Worm (Caenorhabditis elegans): ENCODE results near the gene F22D3.4.

Gene F22D3.4

DNA sequence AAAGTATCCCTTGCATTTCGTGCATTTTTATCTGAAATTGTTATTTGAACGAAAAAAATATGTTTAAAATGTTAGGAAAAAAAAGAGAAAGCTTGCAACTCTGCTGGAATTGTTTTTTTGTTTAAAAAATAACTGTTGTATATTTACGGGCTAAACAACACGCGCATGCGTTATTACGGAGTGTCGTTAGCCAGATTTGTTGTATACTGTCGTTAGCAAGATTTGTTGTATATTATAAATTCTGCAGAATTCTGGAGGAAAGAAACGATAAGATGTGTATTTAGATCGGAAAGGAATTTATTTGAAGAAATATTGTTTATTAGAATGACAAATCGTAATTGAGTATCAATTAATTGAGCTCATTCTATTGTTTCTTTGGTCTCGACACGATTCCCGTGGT, 40.2 kb upstream of the F22D3.4 start, which contains the start of gene eif-2Bgamma:
eif-2Bgamma (minus strand) TSS at position 31 of the 400 bp plus-strand sequence.
- TF ChIP-seq tra-4 (tag; optimal IDR thresholded peaks at IDR 0.05) (no peak), hmg-4 (GFP tag; optimal IDR thresholded peaks at IDR 0.05) (no peak), aly-1 (tag; optimal IDR thresholded peaks at IDR 0.05) (no peak)

DNA sequence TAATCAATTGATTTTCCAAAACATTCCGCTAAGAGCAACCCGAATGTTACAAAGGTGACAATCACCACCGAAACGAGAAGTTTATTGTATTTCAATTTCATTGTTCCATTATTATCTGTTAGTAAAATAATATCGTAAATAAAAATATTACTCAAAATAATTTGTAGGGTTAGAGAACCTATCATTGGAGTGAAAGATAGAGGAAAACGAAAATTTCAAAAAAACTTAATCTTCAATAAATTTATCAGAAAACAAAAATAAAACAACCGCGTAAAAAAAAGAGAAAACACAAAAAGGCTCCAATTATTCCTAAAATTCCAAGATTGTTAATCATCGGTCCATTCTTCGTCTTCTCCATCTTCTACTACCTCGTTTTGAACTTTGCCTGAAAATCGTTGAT, 38.2 kb upstream of the F22D3.4 start, which contains the start of gene tra-2:
tra-2 (minus strand) TSS at position 101 of the 400 bp plus-strand sequence.
- TF ChIP-seq ama-1 (optimal IDR thresholded peaks at IDR 0.05) (no peak), tra-4 (tag; optimal IDR thresholded peaks at IDR 0.05) (no peak), tbx-37 (GFP tag; conservative IDR thresholded peaks at IDR 0.05) (no peak), ets-7 (tag; optimal IDR thresholded peaks at IDR 0.05) (no peak), F13C5.2 (tag; optimal IDR thresholded peaks at IDR 0.05) (no peak), aly-1 (tag; optimal IDR thresholded peaks at IDR 0.05) (no peak), scrt-1 (GFP tag; IDR thresholded peaks at IDR 0.05) (no peak), pes-1 (GFP tag; IDR thresholded peaks at IDR 0.05) (no peak), ceh-13 (GFP tag; optimal IDR thresholded peaks at IDR 0.05) (no peak), hnd-1 (tag; optimal IDR thresholded peaks at IDR 0.05) (no peak), ceh-36 (tag; optimal IDR thresholded peaks at IDR 0.05) (no peak)

DNA sequence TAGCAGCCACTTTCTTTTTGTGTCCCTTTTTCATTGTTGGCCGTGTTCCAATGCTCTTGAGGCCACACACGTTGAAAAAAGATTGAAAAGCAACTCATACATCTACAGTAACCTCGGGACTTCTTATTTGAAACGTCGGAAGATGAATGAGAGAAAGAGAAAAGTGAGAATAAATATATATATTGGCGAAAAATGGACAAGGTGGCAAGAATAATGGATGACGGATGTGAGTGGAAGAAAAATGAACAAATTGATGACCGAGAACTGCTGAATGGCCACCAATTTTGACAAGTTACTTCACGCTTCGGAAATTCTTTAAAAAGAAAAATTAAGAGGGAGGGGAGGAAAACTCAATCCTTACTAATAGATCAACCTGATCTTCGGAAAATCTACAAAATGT, 30.7 kb upstream of the F22D3.4 start:
- TF ChIP-seq hnd-1 (tag; optimal IDR thresholded peaks at IDR 0.05) (no peak), tbx-37 (GFP tag; conservative IDR thresholded peaks at IDR 0.05) (no peak), tra-4 (tag; optimal IDR thresholded peaks at IDR 0.05) (no peak), ceh-13 (GFP tag; optimal IDR thresholded peaks at IDR 0.05) (no peak), sea-1 (GFP tag; conservative IDR thresholded peaks at IDR 0.05) (no peak), B0310.2 (tag; optimal IDR thresholded peaks at IDR 0.05) (no peak), tbx-11 (GFP tag; IDR thresholded peaks at IDR 0.05) (no peak), scrt-1 (GFP tag; IDR thresholded peaks at IDR 0.05) (no peak), F13C5.2 (tag; optimal IDR thresholded peaks at IDR 0.05) (no peak), aly-1 (tag; optimal IDR thresholded peaks at IDR 0.05) (no peak), pes-1 (GFP tag; IDR thresholded peaks at IDR 0.05) (no peak), ceh-36 (tag; optimal IDR thresholded peaks at IDR 0.05) (no peak)

DNA sequence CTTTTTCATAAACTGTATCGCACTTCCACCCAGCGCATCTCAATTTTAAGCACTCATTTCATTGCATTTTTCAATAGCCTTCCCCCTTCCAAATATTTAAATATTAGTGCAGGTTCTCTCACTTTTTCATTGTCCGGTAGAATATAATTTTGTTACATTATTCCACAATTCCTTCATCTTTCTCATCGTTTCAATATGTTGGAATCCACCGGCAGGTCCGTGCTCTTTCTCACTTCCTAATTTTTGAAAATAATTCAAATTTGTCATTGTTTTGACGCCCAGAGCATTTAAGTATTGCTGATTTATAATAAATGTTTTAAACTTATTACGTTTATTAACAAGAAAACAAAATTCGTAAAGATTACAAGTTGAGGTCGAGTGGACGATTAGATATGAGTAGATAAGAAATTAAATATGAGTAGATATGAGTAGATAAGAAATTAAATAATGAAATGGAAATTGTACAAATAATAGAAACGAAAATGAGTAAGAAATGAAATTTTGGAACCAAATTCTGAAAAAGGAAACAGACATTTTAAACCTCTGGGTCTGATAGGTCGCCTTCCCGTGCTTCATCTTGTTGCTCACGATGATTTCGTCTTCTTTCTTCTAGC, 27.8 kb upstream of the F22D3.4 start:
- TF ChIP-seq tra-4 (tag; optimal IDR thresholded peaks at IDR 0.05) (no peak), F13C5.2 (tag; optimal IDR thresholded peaks at IDR 0.05) (no peak), hnd-1 (tag; optimal IDR thresholded peaks at IDR 0.05) (no peak), ama-1 (optimal IDR thresholded peaks at IDR 0.05) (no peak), scrt-1 (GFP tag; IDR thresholded peaks at IDR 0.05) (no peak), hmbx-1 (tag; optimal IDR thresholded peaks at IDR 0.05) (no peak), sea-1 (GFP tag; conservative IDR thresholded peaks at IDR 0.05) (no peak)

DNA sequence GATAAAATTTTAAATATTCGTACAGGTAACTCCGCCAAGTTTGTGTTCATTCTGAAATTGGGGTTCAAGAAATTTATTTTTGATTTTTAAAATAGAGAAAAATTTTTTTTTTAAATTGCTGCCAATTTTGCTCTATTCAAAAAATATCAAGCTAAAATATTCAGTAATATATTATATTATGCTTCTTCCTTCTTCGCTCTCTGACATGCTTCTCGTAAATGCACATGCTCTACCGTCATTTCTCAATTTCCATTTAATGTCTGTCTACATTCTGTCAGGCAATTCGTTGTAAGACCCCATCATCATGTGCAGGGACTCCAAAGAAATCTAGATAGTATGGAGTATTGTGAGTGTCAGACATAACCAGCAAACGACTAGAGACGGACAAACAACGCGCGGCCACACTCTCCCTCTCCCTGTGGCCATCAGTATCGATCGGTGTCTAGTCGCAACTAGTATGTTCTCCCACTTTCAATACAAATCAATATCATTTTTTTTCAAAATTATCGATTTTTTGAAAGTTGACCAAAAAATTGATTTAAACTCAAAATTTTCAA, 23.9 kb upstream of the F22D3.4 start, which contains the start of the genes malt-1 and ceh-38:
malt-1 (minus strand) TSS at position 51 of the 557 bp plus-strand sequence.
ceh-38 (plus strand) TSS at position 277 of the 557 bp plus-strand sequence.
- TF ChIP-seq tbx-11 (GFP tag; IDR thresholded peaks at IDR 0.05) (no peak), hnd-1 (tag; optimal IDR thresholded peaks at IDR 0.05) (no peak), ets-7 (tag; optimal IDR thresholded peaks at IDR 0.05) (no peak), sea-1 (GFP tag; conservative IDR thresholded peaks at IDR 0.05) (no peak), scrt-1 (GFP tag; IDR thresholded peaks at IDR 0.05) (no peak), hmg-4 (GFP tag; optimal IDR thresholded peaks at IDR 0.05) (peak; percentile 55), tra-4 (tag; optimal IDR thresholded peaks at IDR 0.05) (no peak), pes-1 (GFP tag; IDR thresholded peaks at IDR 0.05) (no peak), aly-1 (tag; optimal IDR thresholded peaks at IDR 0.05) (no peak), tbx-37 (GFP tag; conservative IDR thresholded peaks at IDR 0.05) (no peak), F13C5.2 (tag; optimal IDR thresholded peaks at IDR 0.05) (peak; percentile 67), ama-1 (optimal IDR thresholded peaks at IDR 0.05) (no peak), ceh-36 (tag; optimal IDR thresholded peaks at IDR 0.05) (peak; percentile 48), ceh-13 (GFP tag; optimal IDR thresholded peaks at IDR 0.05) (no peak), B0310.2 (tag; optimal IDR thresholded peaks at IDR 0.05) (no peak), flt-1 (GFP tag; IDR thresholded peaks at IDR 0.05) (0 out of 2 replicates have a peak, but pooled peaks have one; percentile 26), hmbx-1 (tag; optimal IDR thresholded peaks at IDR 0.05) (no peak)

DNA sequence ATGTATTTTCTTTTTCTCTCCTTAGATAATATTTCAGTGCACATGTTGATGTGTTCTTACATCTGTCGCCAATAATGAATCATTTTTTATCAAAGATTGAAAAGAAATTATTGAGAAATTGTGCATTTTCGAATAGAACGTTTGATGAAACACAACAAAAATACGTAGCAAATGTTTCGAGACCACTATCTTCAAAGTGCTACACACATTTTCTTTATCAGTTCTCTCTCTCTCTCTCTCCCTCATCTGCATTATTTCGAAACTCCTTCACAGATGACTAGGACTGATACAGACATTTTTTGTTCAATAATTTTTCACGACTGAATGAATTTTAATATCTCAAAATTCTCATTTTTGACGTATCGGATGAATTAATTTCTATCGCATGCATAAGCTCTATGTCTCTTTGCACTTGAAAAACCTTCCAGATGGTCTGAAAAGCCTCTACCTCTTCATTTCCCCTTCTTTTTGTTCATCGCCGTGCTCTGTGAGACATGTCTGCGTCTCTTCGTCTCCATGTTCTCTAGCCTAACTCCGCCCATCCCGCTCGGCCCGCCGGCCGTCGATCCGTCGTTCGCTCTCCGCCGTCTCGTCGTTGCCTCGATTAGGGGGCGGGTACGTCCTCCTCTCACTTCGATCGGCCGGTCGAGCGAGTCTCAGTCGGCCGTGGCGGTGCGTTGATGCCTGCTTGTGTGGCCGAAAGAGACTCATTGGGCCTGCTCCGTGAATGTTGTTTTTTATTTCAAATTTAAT, 16.1 kb upstream of the F22D3.4 start:
- TF ChIP-seq B0310.2 (tag; optimal IDR thresholded peaks at IDR 0.05) (no peak), scrt-1 (GFP tag; IDR thresholded peaks at IDR 0.05) (no peak), aly-1 (tag; optimal IDR thresholded peaks at IDR 0.05) (peak; percentile 41), ceh-36 (tag; optimal IDR thresholded peaks at IDR 0.05) (peak; percentile 43), hmg-4 (GFP tag; optimal IDR thresholded peaks at IDR 0.05) (peak; percentile 84), F13C5.2 (tag; optimal IDR thresholded peaks at IDR 0.05) (peak; percentile 76), hnd-1 (tag; optimal IDR thresholded peaks at IDR 0.05) (no peak), sea-1 (GFP tag; conservative IDR thresholded peaks at IDR 0.05) (no peak)

DNA sequence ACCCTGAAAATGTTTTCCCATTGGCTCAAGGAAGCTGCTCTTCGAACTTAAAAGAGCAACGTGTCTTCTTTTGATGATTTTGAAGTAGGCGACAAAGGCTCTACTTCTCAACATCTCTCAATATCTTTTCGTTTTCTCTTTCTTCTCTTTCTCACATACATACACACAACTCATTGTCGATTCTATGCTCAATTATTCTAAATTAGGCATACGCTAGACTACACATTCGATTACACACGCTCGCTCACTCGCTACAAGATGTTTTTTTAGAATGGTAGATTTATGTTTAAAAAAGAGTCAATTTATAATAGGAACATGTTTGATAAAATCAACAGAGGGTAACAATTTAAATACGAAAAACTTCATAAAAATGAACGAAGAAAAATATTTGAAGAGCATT, 14.1 kb upstream of the F22D3.4 start:
- no peak for TF ChIP-seq aly-1 (tag; optimal IDR thresholded peaks at IDR 0.05)
